Fruit fly (Drosophila melanogaster): Measurements from ENCODE around the gene CG6770.

DNA sequence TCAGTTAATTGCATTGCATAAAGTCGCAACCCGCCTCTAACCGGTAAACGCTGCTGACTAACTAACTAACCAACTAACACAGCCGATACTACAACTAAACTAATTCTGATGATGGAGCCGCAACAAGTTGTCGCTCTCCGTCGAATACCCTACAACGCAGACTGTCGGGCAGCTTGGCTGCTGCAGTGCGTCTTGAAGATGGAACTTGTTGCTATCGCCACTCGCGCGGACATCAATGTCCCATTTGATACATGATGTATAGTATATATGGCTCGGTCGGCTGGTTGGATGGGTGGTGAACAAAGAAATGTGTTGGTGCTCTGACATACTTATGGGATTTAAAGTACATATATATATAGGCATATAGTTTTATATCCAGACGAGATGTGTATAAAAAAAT is 20.4 kb downstream of the CG6770 start:
- TF ChIP-seq tai (GFP tag; optimal IDR thresholded peaks at IDR 0.05) (no peak), foxo (GFP tag; optimal IDR thresholded peaks at IDR 0.05) (peak in 1 of 2 experiments; percentile 15)

Data from whole organism, wandering third instar larva.